Worm (Caenorhabditis elegans): Measurements from ENCODE around the gene clp-2.

clp-2 gene

ce11 chrIII:4655402-4655801, 48.4 kb downstream of the clp-2 start, which contains the start of gene T23F11.2:
TSS of gene T23F11.2 (minus strand) at chrIII:4655502.
- TF ChIP-seq eor-1 (tag; optimal IDR thresholded peaks at IDR 0.05) (no peak), nhr-77 (tag; optimal IDR thresholded peaks at IDR 0.05) (no peak), ceh-16 (tag; optimal IDR thresholded peaks at IDR 0.05) (no peak)

DNA sequence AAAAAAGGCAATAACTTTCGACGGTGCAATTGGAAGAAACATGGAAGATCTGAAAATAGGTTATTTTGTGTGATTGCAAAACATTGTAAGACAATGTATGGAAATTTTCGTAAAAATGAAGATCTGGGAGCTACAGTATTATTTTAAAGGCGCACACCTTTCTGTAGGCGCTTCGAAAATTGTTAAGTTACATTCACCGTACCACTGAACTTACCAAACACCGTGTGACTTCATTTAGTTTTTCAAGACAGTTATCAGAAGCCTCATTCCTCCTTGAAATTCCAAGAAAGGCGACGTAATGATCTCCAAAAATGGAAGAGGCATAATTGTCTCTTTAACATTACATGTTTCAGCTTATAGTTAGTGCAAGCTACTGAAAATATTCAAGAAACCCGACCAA, 49.9 kb downstream of the clp-2 start:
- TF ChIP-seq lsy-12 (tag; optimal IDR thresholded peaks at IDR 0.05) (peak; percentile 27), ama-1 (optimal IDR thresholded peaks at IDR 0.05) (peak; percentile 19), nhr-43 (tag; optimal IDR thresholded peaks at IDR 0.05; ENCODE audit: poor library complexity, severe bottlenecking) (peak; percentile 66), nfya-1 (tag; optimal IDR thresholded peaks at IDR 0.05; ENCODE audit: insufficient read depth) (no peak)

DNA sequence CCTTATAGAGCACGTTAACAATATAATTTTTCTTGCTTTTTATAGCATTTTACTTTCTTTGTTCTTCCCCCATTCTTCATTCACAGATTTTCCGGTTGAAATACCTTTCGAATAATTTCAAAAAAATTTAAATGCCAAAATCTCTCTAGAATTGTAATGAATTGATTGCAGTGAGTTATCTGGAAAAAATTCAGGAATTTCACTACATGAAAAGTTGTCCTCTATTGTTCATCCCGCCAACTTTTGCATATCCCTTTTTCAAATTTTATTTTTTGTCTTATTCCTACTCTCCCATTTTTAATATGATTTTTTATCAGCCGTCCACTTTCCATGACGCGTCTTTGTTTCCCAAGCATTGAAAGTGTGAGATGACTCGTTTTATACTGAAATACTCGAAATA, 50.5 kb downstream of the clp-2 start:
- TF ChIP-seq ztf-4 (tag; optimal IDR thresholded peaks at IDR 0.05) = no peak
- TF ChIP-seq egl-27 (tag; optimal IDR thresholded peaks at IDR 0.05) = no peak
- no peak for TF ChIP-seq zag-1 (tag; optimal IDR thresholded peaks at IDR 0.05)
- no peak for TF ChIP-seq unc-39 (tag; optimal IDR thresholded peaks at IDR 0.05)
- no peak for TF ChIP-seq fkh-10 (GFP tag; optimal IDR thresholded peaks at IDR 0.05)
- TF ChIP-seq nhr-77 (tag; optimal IDR thresholded peaks at IDR 0.05) = no peak
- TF ChIP-seq ztf-11 (tag; optimal IDR thresholded peaks at IDR 0.05) = no peak
- TF ChIP-seq pqm-1 (tag; optimal IDR thresholded peaks at IDR 0.05) = no peak
- no peak for TF ChIP-seq hmg-11 (tag; optimal IDR thresholded peaks at IDR 0.05)
- no peak for TF ChIP-seq nhr-25 (tag; optimal IDR thresholded peaks at IDR 0.05)
- TF ChIP-seq tbx-2 (tag; optimal IDR thresholded peaks at IDR 0.05) = no peak
- no peak for TF ChIP-seq ceh-16 (tag; optimal IDR thresholded peaks at IDR 0.05)
- no peak for TF ChIP-seq nhr-11 (tag; optimal IDR thresholded peaks at IDR 0.05)
- TF ChIP-seq nhr-67 (tag; optimal IDR thresholded peaks at IDR 0.05) = no peak
- TF ChIP-seq snpc-4 (tag; optimal IDR thresholded peaks at IDR 0.05) = no peak
- no peak for TF ChIP-seq egl-5 (tag; optimal IDR thresholded peaks at IDR 0.05)

All from whole organism, L3 larva.